Worm (Caenorhabditis elegans): ENCODE results near the gene srw-53.

DNA sequence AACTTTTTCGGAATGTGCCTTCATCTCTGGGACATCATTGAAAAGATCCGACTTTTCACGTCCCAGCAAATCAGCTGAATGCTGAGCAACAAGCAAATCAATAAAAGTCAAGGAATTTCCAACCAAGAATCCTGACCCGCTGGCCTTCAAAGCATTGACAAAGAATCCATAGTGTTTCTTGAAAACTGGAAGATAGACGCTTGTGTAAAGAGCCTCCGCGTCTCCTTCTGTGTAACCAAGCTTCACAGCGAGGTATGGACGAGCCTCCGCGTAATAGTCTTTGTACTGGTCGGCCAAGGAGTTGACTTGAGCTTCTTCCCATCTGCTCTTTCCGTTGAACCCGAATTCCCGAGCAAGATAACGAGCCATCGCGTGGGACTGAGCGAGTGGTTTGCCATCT lies 27.9 kb upstream of the srw-53 start:
- no peak for TF ChIP-seq sptf-1 (tag; optimal IDR thresholded peaks at IDR 0.05)
- TF ChIP-seq unc-62 (GFP tag; optimal IDR thresholded peaks at IDR 0.05), result no peak
- no peak for TF ChIP-seq fkh-10 (GFP tag; optimal IDR thresholded peaks at IDR 0.05)
- no peak for TF ChIP-seq nhr-76 (tag; optimal IDR thresholded peaks at IDR 0.05)
- no peak for TF ChIP-seq mdl-1 (tag; optimal IDR thresholded peaks at IDR 0.05)
- no peak for TF ChIP-seq nhr-28 (tag; optimal IDR thresholded peaks at IDR 0.05)
- TF ChIP-seq egl-27 (tag; optimal IDR thresholded peaks at IDR 0.05), result no peak
- TF ChIP-seq zag-1 (tag; optimal IDR thresholded peaks at IDR 0.05), result no peak
- no peak for TF ChIP-seq mep-1 (tag; optimal IDR thresholded peaks at IDR 0.05)
- no peak for TF ChIP-seq lsy-2 (tag; optimal IDR thresholded peaks at IDR 0.05)
- no peak for TF ChIP-seq ama-1 (optimal IDR thresholded peaks at IDR 0.05)
- TF ChIP-seq aly-2 (tag; optimal IDR thresholded peaks at IDR 0.05), result no peak
- TF ChIP-seq pqm-1 (tag; optimal IDR thresholded peaks at IDR 0.05), result no peak

Data from whole organism, L1 larva.